Worm (Caenorhabditis elegans): ENCODE results near the gene C44H4.6.

Gene C44H4.6

DNA sequence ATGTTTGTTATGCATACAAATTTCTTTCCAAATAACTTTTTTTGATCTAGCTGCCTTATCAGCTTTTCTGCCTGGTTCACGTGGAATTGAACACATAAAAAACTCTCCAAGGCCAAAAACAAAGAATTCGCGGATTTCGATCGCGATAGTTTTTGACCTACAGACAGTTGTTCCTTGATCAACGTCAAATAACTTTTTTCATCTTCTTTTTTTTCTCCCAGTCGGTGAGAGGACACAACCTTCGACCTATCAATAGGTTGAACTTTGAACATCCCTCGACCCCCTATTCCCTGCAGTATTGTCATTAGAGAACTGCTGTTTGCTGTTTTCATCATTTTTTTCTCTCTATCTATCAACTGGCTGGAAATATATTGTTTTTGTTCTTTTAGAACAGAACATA lies 35.3 kb downstream of the C44H4.6 start (continued):
- TF ChIP-seq ctbp-1 (GFP tag; IDR thresholded peaks at IDR 0.05) (no peak), snpc-1.2 (GFP tag; IDR thresholded peaks at IDR 0.05) (no peak), dmd-6 (GFP tag; IDR thresholded peaks at IDR 0.05) (peak; percentile 36), nhr-11 (tag; optimal IDR thresholded peaks at IDR 0.05) (no peak), mxl-3 (GFP tag; optimal IDR thresholded peaks at IDR 0.05) (no peak), ceh-82 (tag; optimal IDR thresholded peaks at IDR 0.05) (no peak), ceh-28 (tag; optimal IDR thresholded peaks at IDR 0.05) (no peak), fos-1 (tag; optimal IDR thresholded peaks at IDR 0.05) (no peak), nhr-28 (tag; optimal IDR thresholded peaks at IDR 0.05) (peak; percentile 51), F44E2.7 (GFP tag; IDR thresholded peaks at IDR 0.05) (no peak), aha-1 (tag) (peak; percentile 82), hlh-11 (tag; optimal IDR thresholded peaks at IDR 0.05) (peak; percentile 4), tra-1 (GFP tag; IDR thresholded peaks at IDR 0.05) (0 out of 2 replicates have a peak, but pooled peaks have one; percentile 16), mdt-29 (GFP tag; IDR thresholded peaks at IDR 0.05) (no peak), madf-5 (GFP tag; IDR thresholded peaks at IDR 0.05) (no peak), lin-1 (GFP tag; IDR thresholded peaks at IDR 0.05) (no peak)

ce11 chrX:14562286-14563086 lies 36.7 kb downstream of the C44H4.6 start:
- TF ChIP-seq F26F4.8 (GFP tag; conservative IDR thresholded peaks at IDR 0.05) (no peak), ces-1 (GFP tag; optimal IDR thresholded peaks at IDR 0.05) (no peak), hif-1 (tag; optimal IDR thresholded peaks at IDR 0.05) (peak in 1 of 2 experiments; percentile 82), daf-8 (GFP tag; IDR thresholded peaks at IDR 0.05) (no peak), dmd-9 (GFP tag; IDR thresholded peaks at IDR 0.05) (no peak), F37D6.2 (tag; optimal IDR thresholded peaks at IDR 0.05) (peak; percentile 77), nhr-11 (tag; optimal IDR thresholded peaks at IDR 0.05) (peak; percentile 97), pha-4 (GFP tag; IDR thresholded peaks at IDR 0.05) (peak; percentile 34; the same call in 1 of the 2 replicates), pha-4 (tag; optimal IDR thresholded peaks at IDR 0.05) (no peak), ceh-28 (tag; optimal IDR thresholded peaks at IDR 0.05) (no peak), fos-1 (tag; optimal IDR thresholded peaks at IDR 0.05) (no peak), nhr-77 (tag; optimal IDR thresholded peaks at IDR 0.05) (peak; percentile 61), mxl-3 (GFP tag; optimal IDR thresholded peaks at IDR 0.05) (no peak), R02D3.7 (tag; optimal IDR thresholded peaks at IDR 0.05) (no peak), lin-15B (tag; optimal IDR thresholded peaks at IDR 0.05) (no peak), hlh-11 (tag; optimal IDR thresholded peaks at IDR 0.05) (peak; percentile 39), lin-1 (GFP tag; IDR thresholded peaks at IDR 0.05) (no peak), nhr-28 (tag; optimal IDR thresholded peaks at IDR 0.05) (peak; percentile 91), tra-1 (GFP tag; IDR thresholded peaks at IDR 0.05) (0 out of 2 replicates have a peak, but pooled peaks have one; percentile 52), unc-62 (GFP tag; optimal IDR thresholded peaks at IDR 0.05 in 1 of 2) (peak in 1 of 2 experiments; percentile 23), unc-62 (tag; optimal IDR thresholded peaks at IDR 0.05) (no peak), ceh-20 (GFP tag; IDR thresholded peaks at IDR 0.05) (peak; percentile 43; the same call in 1 of the 2 replicates), F10B5.3 (tag; optimal IDR thresholded peaks at IDR 0.05) (no peak), mep-1 (tag; optimal IDR thresholded peaks at IDR 0.05) (peak; percentile 25), egl-43 (GFP tag; IDR thresholded peaks at IDR 0.05) (peak; percentile 66; the same call in 1 of the 2 replicates), spr-3 (GFP tag; optimal IDR thresholded peaks at IDR 0.05) (no peak), lin-39 (tag; optimal IDR thresholded peaks at IDR 0.05) (no peak), nhr-111 (GFP tag; optimal IDR thresholded peaks at IDR 0.05) (no peak), saeg-2 (GFP tag; IDR thresholded peaks at IDR 0.05) (0 out of 2 replicates have a peak, but pooled peaks have one; percentile 31), daf-16 (GFP tag; optimal IDR thresholded peaks at IDR 0.05) (peak in 1 of 2 experiments; percentile 36), daf-16 (tag; optimal IDR thresholded peaks at IDR 0.05) (peak; percentile 28), nhr-25 (tag; optimal IDR thresholded peaks at IDR 0.05; ENCODE audit: borderline replicate concordance, insufficient read depth) (no peak), rbr-2 (tag; optimal IDR thresholded peaks at IDR 0.05) (no peak), D1046.2 (GFP tag; IDR thresholded peaks at IDR 0.05) (no peak), Y5F2A.4 (GFP tag; optimal IDR thresholded peaks at IDR 0.05) (no peak), aha-1 (tag) (peak; percentile 98), madf-5 (GFP tag; IDR thresholded peaks at IDR 0.05) (no peak), zag-1 (tag; optimal IDR thresholded peaks at IDR 0.05) (no peak), mdt-29 (GFP tag; IDR thresholded peaks at IDR 0.05) (peak; percentile 30; the same call in 1 of the 2 replicates), attf-4 (tag; optimal IDR thresholded peaks at IDR 0.05) (no peak), nhr-48 (tag; optimal IDR thresholded peaks at IDR 0.05) (peak; percentile 90), dmd-6 (GFP tag; IDR thresholded peaks at IDR 0.05) (peak; percentile 82), nhr-237 (tag; optimal IDR thresholded peaks at IDR 0.05) (no peak)
